Worm (Caenorhabditis elegans) whole organism, L2 larva: ENCODE measurements around the gene xbx-3.

Source experiments
- C34F6.9 ChIP-seq: fragments of 150-350 bp; optimal IDR thresholded peaks from 2 replicates; lab custom pipeline; 2014; ENCODE audit warnings: missing biosample characterization, missing genetic modification characterization
- F13H6.1 ChIP-seq: sonication (generic microtip); optimal IDR thresholded peaks from 2 replicates; lab custom pipeline; 2016; ENCODE audit warnings: missing genetic modification characterization, missing compliant biosample characterization
- R02D3.7 ChIP-seq: fragments of 150-350 bp; optimal IDR thresholded peaks from 2 replicates; lab custom pipeline; 2014; ENCODE audit warnings: missing biosample characterization, missing genetic modification characterization
- Y55F3AM.14 ChIP-seq: fragments of 200-800 bp; sonication (Bioruptor generic); optimal IDR thresholded peaks from 2 replicates; lab custom pipeline; 2018; ENCODE audit warnings: mild to moderate bottlenecking, missing genetic modification characterization, missing compliant biosample characterization
- ZK546.5 ChIP-seq: sonication (generic microtip); optimal IDR thresholded peaks from 2 replicates; lab custom pipeline; 2017; ENCODE audit warnings: missing biosample characterization, missing genetic modification characterization
- alr-1 ChIP-seq: fragments of 150-350 bp; optimal IDR thresholded peaks from 2 replicates; lab custom pipeline; 2014; ENCODE audit warnings: missing biosample characterization, missing genetic modification characterization
- aly-2 ChIP-seq: fragments of 150-350 bp; optimal IDR thresholded peaks from 2 replicates; lab custom pipeline; 2014; ENCODE audit warnings: missing biosample characterization, missing genetic modification characterization
- ama-1 ChIP-seq: fragments of 150-350 bp; optimal IDR thresholded peaks from 2 replicates; lab custom pipeline; 2018; ENCODE audit warnings: inconsistent platforms
- ceh-16 ChIP-seq: fragments of 150-350 bp; optimal IDR thresholded peaks from 2 replicates; lab custom pipeline; 2014; ENCODE audit warnings: missing biosample characterization, missing genetic modification characterization
- crh-2 ChIP-seq: sonication (generic microtip); optimal IDR thresholded peaks from 2 replicates; lab custom pipeline; 2017; ENCODE audit warnings: missing biosample characterization, missing genetic modification characterization
- dmd-4 ChIP-seq: sonication (generic microtip); optimal IDR thresholded peaks from 2 replicates; lab custom pipeline; 2017; ENCODE audit warnings: missing biosample characterization, missing genetic modification characterization
- egl-27 ChIP-seq: sonication (generic microtip); optimal IDR thresholded peaks from 3 replicates; lab custom pipeline; 2017; ENCODE audit warnings: missing biosample characterization, missing genetic modification reagents, missing genetic modification characterization
- elt-1 ChIP-seq: fragments of 150-350 bp; optimal IDR thresholded peaks from 2 replicates; lab custom pipeline; 2014; ENCODE audit warnings: missing biosample characterization, missing genetic modification characterization
- fos-1 ChIP-seq: fragments of 150-350 bp; optimal IDR thresholded peaks from 2 replicates; lab custom pipeline; 2014; ENCODE audit warnings: missing biosample characterization, missing genetic modification characterization
- lin-11 ChIP-seq: fragments of 150-350 bp; sonication (generic microtip); optimal IDR thresholded peaks from 2 replicates; lab custom pipeline; 2014; ENCODE audit warnings: missing biosample characterization, missing genetic modification characterization, inconsistent platforms, mixed read lengths
- lin-13 ChIP-seq: fragments of 150-350 bp; optimal IDR thresholded peaks from 2 replicates; lab custom pipeline; 2014; ENCODE audit warnings: missing biosample characterization, missing genetic modification reagents, missing genetic modification characterization
- lin-39 ChIP-seq: fragments of 150-350 bp; optimal IDR thresholded peaks from 2 replicates; lab custom pipeline; 2014; ENCODE audit warnings: missing biosample characterization, missing genetic modification reagents, missing genetic modification characterization
- mab-5 ChIP-seq: fragments of 150-350 bp; optimal IDR thresholded peaks from 2 replicates; lab custom pipeline; 2014; ENCODE audit warnings: missing biosample characterization, missing genetic modification characterization
- mbf-1 ChIP-seq: sonication (generic microtip); optimal IDR thresholded peaks from 2 replicates; lab custom pipeline; 2017; ENCODE audit warnings: missing biosample characterization, missing genetic modification characterization
- mdl-1 ChIP-seq, 2 experiments: fragments of 150-350 bp in 1 of 2; sonication (generic microtip) in 1 of 2; optimal IDR thresholded peaks; 2 replicates each; lab custom pipeline; 2017; ENCODE audit warnings: missing biosample characterization in 2 of 2, missing genetic modification characterization in 2 of 2
- nhr-10 ChIP-seq: sonication (generic microtip); optimal IDR thresholded peaks from 2 replicates; lab custom pipeline; 2017; ENCODE audit warnings: missing biosample characterization, missing genetic modification characterization
- nhr-12 ChIP-seq: fragments of 150-350 bp; optimal IDR thresholded peaks from 2 replicates; lab custom pipeline; 2014; ENCODE audit warnings: missing biosample characterization, missing genetic modification characterization
- nhr-129 ChIP-seq: fragments of 150-350 bp; optimal IDR thresholded peaks from 2 replicates; lab custom pipeline; 2014; ENCODE audit warnings: missing biosample characterization, missing genetic modification characterization
- nhr-21 ChIP-seq: fragments of 150-350 bp; optimal IDR thresholded peaks from 2 replicates; lab custom pipeline; 2014; ENCODE audit warnings: missing biosample characterization, missing genetic modification characterization
- nhr-23 ChIP-seq: fragments of 150-350 bp; optimal IDR thresholded peaks from 2 replicates; lab custom pipeline; 2014; ENCODE audit warnings: missing biosample characterization, missing genetic modification reagents, missing genetic modification characterization
- nhr-237 ChIP-seq: fragments of 150-350 bp; optimal IDR thresholded peaks from 2 replicates; lab custom pipeline; 2014; ENCODE audit warnings: missing biosample characterization, missing genetic modification characterization
- nhr-25 ChIP-seq: fragments of 150-350 bp; sonication (generic microtip); optimal IDR thresholded peaks from 3 replicates; lab custom pipeline; 2014; ENCODE audit warnings: missing biosample characterization, missing genetic modification characterization
- nhr-6 ChIP-seq: fragments of 150-350 bp; optimal IDR thresholded peaks from 2 replicates; lab custom pipeline; 2014; ENCODE audit warnings: missing biosample characterization, missing genetic modification characterization
- nhr-77 ChIP-seq: fragments of 150-350 bp; optimal IDR thresholded peaks from 2 replicates; lab custom pipeline; 2014; ENCODE audit warnings: missing biosample characterization, missing genetic modification characterization
- sem-4 ChIP-seq: fragments of 150-350 bp; optimal IDR thresholded peaks from 2 replicates; lab custom pipeline; 2014; ENCODE audit warnings: missing biosample characterization, missing genetic modification reagents, missing genetic modification characterization
- skn-1 ChIP-seq: sonication (generic microtip); optimal IDR thresholded peaks from 2 replicates; lab custom pipeline; 2017; ENCODE audit warnings: missing biosample characterization, missing genetic modification characterization
- sma-9 ChIP-seq, 2 experiments: fragments of 150-350 bp in 1 of 2; sonication (generic microtip) in 1 of 2; optimal IDR thresholded peaks; 2 replicates each; lab custom pipeline; 2014 to 2016; ENCODE audit warnings: missing genetic modification characterization in 2 of 2, mild to moderate bottlenecking in 1 of 2, missing biosample characterization in 1 of 2, missing compliant biosample characterization in 1 of 2, missing genetic modification reagents in 1 of 2, moderate library complexity in 1 of 2
- snpc-4 ChIP-seq: fragments of 150-350 bp; optimal IDR thresholded peaks from 2 replicates; lab custom pipeline; 2014; ENCODE audit warnings: missing biosample characterization, missing genetic modification characterization
- unc-39 ChIP-seq: fragments of 150-350 bp; optimal IDR thresholded peaks from 2 replicates; lab custom pipeline; 2014; ENCODE audit warnings: missing biosample characterization, missing genetic modification characterization
- unc-55 ChIP-seq: fragments of 150-350 bp; sonication (generic microtip); optimal IDR thresholded peaks from 3 replicates; lab custom pipeline; 2014; ENCODE audit warnings: missing biosample characterization, missing genetic modification reagents, missing genetic modification characterization
- unc-62 ChIP-seq: fragments of 150-350 bp; optimal IDR thresholded peaks from 2 replicates; lab custom pipeline; 2014; ENCODE audit warnings: missing biosample characterization, missing genetic modification reagents, missing genetic modification characterization
- zag-1 ChIP-seq: fragments of 150-350 bp; optimal IDR thresholded peaks from 2 replicates; lab custom pipeline; 2014; ENCODE audit warnings: missing biosample characterization, missing genetic modification characterization
- ztf-1 ChIP-seq: fragments of 200-800 bp; sonication (Bioruptor generic); conservative IDR thresholded peaks from 2 replicates; pipeline ENCODE4 v1.3.6; 2022; ENCODE audit warnings: missing genetic modification characterization, missing compliant biosample characterization
- ztf-11 ChIP-seq: sonication (generic microtip); optimal IDR thresholded peaks from 2 replicates; lab custom pipeline; 2017; ENCODE audit warnings: missing biosample characterization, missing genetic modification characterization
- ztf-4 ChIP-seq: fragments of 150-350 bp; optimal IDR thresholded peaks from 2 replicates; lab custom pipeline; 2014; ENCODE audit warnings: missing biosample characterization, missing genetic modification characterization

xbx-3 gene

DNA sequence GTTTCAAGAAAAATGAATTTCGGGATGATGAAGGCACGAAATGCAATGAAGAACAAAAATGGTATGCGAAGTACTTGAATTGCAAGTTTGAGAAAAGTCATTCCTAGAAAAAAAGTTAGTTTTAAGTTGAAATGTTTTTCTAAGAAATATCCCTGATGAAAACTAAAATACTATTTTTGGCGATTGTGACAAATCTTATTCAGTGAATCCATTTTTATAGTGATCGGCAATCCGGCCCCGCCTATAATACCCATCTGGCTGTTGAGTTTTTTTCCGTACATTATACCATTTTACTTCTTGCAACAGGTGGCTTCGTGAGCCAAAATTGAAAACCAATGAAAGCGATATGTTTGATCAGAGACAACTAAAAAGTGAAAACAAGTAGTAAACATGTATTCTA, 36.5 kb upstream of the xbx-3 start, which contains the start of gene C05B5.17:
C05B5.17 (minus strand) TSS at position 101 of the 400 bp plus-strand sequence.
- TF ChIP-seq snpc-4 (tag; lab: Kevin White, UChicago) (no peak), Y55F3AM.14 (no peak), mdl-1 (tag; optimal IDR thresholded peaks at IDR 0.05; lab: Kevin White, UChicago) (no peak), ama-1 (lab: Kevin White, UChicago) (no peak), R02D3.7 (no peak), fos-1 (tag; lab: Kevin White, UChicago) (no peak), egl-27 (tag; lab: Kevin White, UChicago) (no peak), alr-1 (tag; lab: Kevin White, UChicago) (no peak), skn-1 (no peak), lin-39 (no peak), ztf-1 (no peak), C34F6.9 (no peak), nhr-12 (tag; lab: Kevin White, UChicago) (no peak), F13H6.1 (no peak), unc-55 (GFP tag; lab: Kevin White, UChicago) (no peak), zag-1 (tag; lab: Kevin White, UChicago) (no peak)
- TF ChIP-seq, all 48 proteins: peak for 0

DNA sequence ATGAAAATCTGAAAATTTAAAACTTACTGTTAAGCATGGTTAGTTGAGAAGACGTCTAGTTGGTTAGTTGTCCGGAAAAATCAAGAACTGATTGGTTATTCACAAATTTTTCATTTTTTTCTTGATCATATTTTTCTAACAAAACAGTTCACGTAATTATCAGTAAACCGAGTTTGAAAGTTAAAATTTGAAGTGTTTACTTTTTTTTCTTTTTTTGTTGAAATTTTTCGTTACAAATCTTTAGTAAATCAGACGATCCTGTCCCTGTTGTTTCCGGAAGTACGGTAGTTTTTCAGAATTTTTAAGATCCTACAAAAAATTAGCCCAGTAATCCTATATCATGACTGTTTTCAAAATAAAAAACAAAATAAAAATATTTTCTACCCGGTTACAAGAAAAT, 35.3 kb upstream of the xbx-3 start, which contains the start of gene C05B5.2:
C05B5.2 (minus strand) TSS at position 101 of the 400 bp plus-strand sequence.
- TF ChIP-seq nhr-25 (tag; lab: Kevin White, UChicago) (no peak), lin-11 (tag; lab: Kevin White, UChicago) (no peak), egl-27 (tag; lab: Kevin White, UChicago) (no peak), nhr-10 (tag; lab: Kevin White, UChicago) (no peak), nhr-237 (no peak), nhr-129 (tag; lab: Kevin White, UChicago) (no peak), unc-62 (no peak)

DNA sequence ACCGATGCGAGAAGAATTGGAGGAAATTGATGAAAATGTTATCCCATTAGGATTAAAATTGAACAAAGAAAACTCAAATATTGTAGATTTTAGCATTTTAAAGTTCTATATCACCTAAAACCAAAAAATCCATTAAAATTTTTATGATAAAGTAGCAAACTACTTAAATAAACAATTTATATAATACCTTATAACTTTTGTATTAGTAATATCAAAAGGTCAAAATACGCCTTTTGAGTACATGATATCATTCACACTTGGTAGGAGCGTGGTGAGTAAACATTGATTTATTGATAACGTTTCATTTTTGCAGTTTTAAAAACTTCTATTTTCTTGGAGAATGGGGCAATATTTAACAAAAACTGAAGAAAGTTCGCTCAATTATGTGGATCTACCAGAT, 34.7 kb upstream of the xbx-3 start, which contains the start of gene C05B5.5:
C05B5.5 (plus strand) TSS at position 301 of the 400 bp plus-strand sequence.
- TF ChIP-seq fos-1 (tag; lab: Kevin White, UChicago), result peak; percentile 31
- TF ChIP-seq unc-62, result no peak

DNA sequence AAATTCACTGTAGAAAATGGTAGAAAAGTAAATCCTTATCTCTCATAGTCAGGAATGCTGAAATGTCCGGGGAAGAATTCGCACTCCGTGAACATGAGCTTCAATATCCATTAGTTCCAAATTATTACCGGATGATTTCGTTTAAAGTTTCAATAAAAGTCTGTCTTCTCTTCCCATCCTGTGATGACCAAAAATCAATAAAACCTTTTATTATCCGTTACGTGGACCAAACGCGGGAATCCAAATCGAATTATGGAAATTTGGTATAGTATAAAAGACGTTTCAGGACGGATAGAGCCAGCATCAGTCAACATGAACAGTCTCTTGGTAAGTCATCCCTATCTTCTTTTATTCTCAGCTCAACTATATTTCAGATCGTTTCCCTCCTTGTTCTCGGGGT, 31.5 kb upstream of the xbx-3 start, which contains the start of gene C05B5.11:
C05B5.11 (plus strand) TSS at position 301 of the 400 bp plus-strand sequence.
- TF ChIP-seq elt-1 (tag; lab: Kevin White, UChicago) (no peak), lin-13 (GFP tag; lab: Kevin White, UChicago) (no peak), F13H6.1 (no peak), zag-1 (tag; lab: Kevin White, UChicago) (no peak), crh-2 (no peak), lin-39 (no peak), nhr-6 (tag; lab: Kevin White, UChicago) (no peak), ztf-4 (tag; lab: Kevin White, UChicago) (no peak), sem-4 (tag; lab: Kevin White, UChicago) (no peak), egl-27 (tag; lab: Kevin White, UChicago) (no peak), aly-2 (tag; lab: Kevin White, UChicago) (no peak), nhr-12 (tag; lab: Kevin White, UChicago) (no peak), R02D3.7 (no peak), Y55F3AM.14 (no peak), nhr-23 (tag; lab: Kevin White, UChicago) (no peak), snpc-4 (tag; lab: Kevin White, UChicago) (no peak)
- TF ChIP-seq, all 48 proteins: peak for 0

DNA sequence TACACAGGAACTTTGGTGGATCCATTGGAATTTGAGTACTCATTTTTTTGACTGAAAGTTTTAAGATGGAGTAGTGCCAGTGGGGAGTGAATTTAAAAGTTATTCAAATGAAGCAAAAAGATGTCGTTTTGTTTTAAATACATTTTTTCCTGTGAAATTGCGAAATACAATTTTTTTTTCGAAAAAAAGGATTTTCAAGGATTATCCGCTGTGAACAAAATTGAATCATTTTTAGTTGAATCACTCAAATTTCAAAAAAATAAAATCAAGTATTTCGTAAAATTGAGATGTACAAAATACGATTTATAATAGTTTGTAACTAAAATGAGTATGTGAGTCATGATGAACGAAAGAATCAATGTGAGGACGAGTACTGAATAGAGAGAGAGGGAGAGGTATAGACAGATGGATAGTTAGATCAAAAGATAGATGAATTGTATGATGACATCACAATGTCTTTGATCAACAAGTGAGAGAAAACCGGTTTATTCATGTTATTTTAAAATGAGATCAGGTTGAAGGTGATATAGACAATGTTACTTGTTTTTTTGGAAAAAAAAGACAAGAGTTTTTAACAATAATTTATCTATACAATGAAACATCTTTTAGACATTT, 28.9 kb upstream of the xbx-3 start, which contains the start of gene C05B5.8:
C05B5.8 (minus strand) TSS at position 51 of the 615 bp plus-strand sequence.
- TF ChIP-seq nhr-237 (no peak), aly-2 (tag; lab: Kevin White, UChicago) (no peak), mab-5 (tag; lab: Kevin White, UChicago) (no peak), fos-1 (tag; lab: Kevin White, UChicago) (peak; percentile 55), snpc-4 (tag; lab: Kevin White, UChicago) (no peak), ceh-16 (tag; lab: Kevin White, UChicago) (peak; percentile 6), nhr-10 (tag; lab: Kevin White, UChicago) (no peak), C34F6.9 (no peak), ztf-11 (tag; lab: Kevin White, UChicago) (no peak), ztf-1 (no peak), nhr-129 (tag; lab: Kevin White, UChicago) (peak; percentile 54), lin-11 (tag; lab: Kevin White, UChicago) (no peak), nhr-6 (tag; lab: Kevin White, UChicago) (no peak), egl-27 (tag; lab: Kevin White, UChicago) (no peak), nhr-23 (tag; lab: Kevin White, UChicago) (no peak), unc-55 (GFP tag; lab: Kevin White, UChicago) (no peak), nhr-25 (tag; lab: Kevin White, UChicago) (peak; percentile 86), nhr-77 (tag; lab: Kevin White, UChicago) (no peak), R02D3.7 (no peak), alr-1 (tag; lab: Kevin White, UChicago) (no peak), zag-1 (tag; lab: Kevin White, UChicago) (no peak), skn-1 (no peak), ama-1 (lab: Kevin White, UChicago) (no peak), crh-2 (no peak), lin-13 (GFP tag; lab: Kevin White, UChicago) (no peak), mdl-1 (tag; optimal IDR thresholded peaks at IDR 0.05; lab: Kevin White, UChicago) (no peak), ZK546.5 (tag; lab: Kevin White, UChicago) (no peak), dmd-4 (tag; lab: Kevin White, UChicago) (no peak), sma-9 (GFP tag; optimal IDR thresholded peaks at IDR 0.05; lab: Kevin White, UChicago) (peak; percentile 33), sma-9 (tag; optimal IDR thresholded peaks at IDR 0.05; lab: Kevin White, UChicago) (no peak), F13H6.1 (no peak), nhr-21 (peak; percentile 46), unc-39 (no peak), nhr-12 (tag; lab: Kevin White, UChicago) (no peak), mbf-1 (tag; lab: Kevin White, UChicago) (no peak)
